Fruit fly (Drosophila melanogaster) whole organism, embryonic: ENCODE results near the gene Spn27A.

Experiments
- B-H1 ChIP-seq: fragments of 200-800 bp; sonication (Bioruptor generic); IDR thresholded peaks from 3 replicates; pipeline ENCODE4 v1.3.6; 2022; ENCODE audit warnings: missing biosample characterization, missing genetic modification characterization
- CG10274 ChIP-seq: fragments of 200-800 bp; sonication (Bioruptor generic); optimal IDR thresholded peaks from 3 replicates; lab custom pipeline; 2017; ENCODE audit warnings: missing biosample characterization, mild to moderate bottlenecking, missing genetic modification characterization
- CG11085 ChIP-seq: fragments of 200-800 bp; sonication (Bioruptor generic); IDR thresholded peaks from 2 replicates; pipeline ENCODE4 v1.3.6; 2022; ENCODE audit warnings: missing biosample characterization, missing genetic modification characterization
- CG13624 ChIP-seq: fragments of 200-800 bp; sonication (Bioruptor generic); optimal IDR thresholded peaks from 2 replicates; lab custom pipeline; 2016; ENCODE audit warnings: missing biosample characterization, missing genetic modification characterization
- CG14710 ChIP-seq: fragments of 200-800 bp; sonication (Bioruptor generic); optimal IDR thresholded peaks from 3 replicates; lab custom pipeline; 2019; ENCODE audit warnings: missing biosample characterization, mild to moderate bottlenecking, missing genetic modification characterization, moderate library complexity
- CG14965 ChIP-seq: fragments of 200-800 bp; sonication (Bioruptor generic); optimal IDR thresholded peaks from 2 replicates; lab custom pipeline; 2016; ENCODE audit warnings: missing biosample characterization, missing genetic modification characterization, borderline replicate concordance
- CG1529 ChIP-seq: fragments of 200-800 bp; sonication (Bioruptor generic); optimal IDR thresholded peaks from 3 replicates; lab custom pipeline; 2018; ENCODE audit warnings: missing biosample characterization, missing genetic modification characterization
- CG2712 ChIP-seq: fragments of 200-800 bp; optimal IDR thresholded peaks from 3 replicates; lab custom pipeline; 2019; ENCODE audit warnings: missing biosample characterization, mild to moderate bottlenecking, missing genetic modification characterization, moderate library complexity
- CG30020 ChIP-seq: fragments of 200-800 bp; optimal IDR thresholded peaks from 2 replicates; lab custom pipeline; 2019; ENCODE audit warnings: missing biosample characterization, mild to moderate bottlenecking, missing genetic modification characterization, moderate library complexity
- CG31365 ChIP-seq: fragments of 200-800 bp; sonication (Bioruptor generic); optimal IDR thresholded peaks from 2 replicates; lab custom pipeline; 2018; ENCODE audit warnings: missing biosample characterization, mild to moderate bottlenecking, missing genetic modification characterization
- CG4404 ChIP-seq: fragments of 200-800 bp; sonication (Bioruptor generic); IDR thresholded peaks from 2 replicates; pipeline ENCODE4 v1.3.6; 2022; ENCODE audit warnings: missing biosample characterization, missing genetic modification characterization
- CG5245 ChIP-seq: fragments of 200-800 bp; sonication (Bioruptor generic); optimal IDR thresholded peaks from 3 replicates; lab custom pipeline; 2016; ENCODE audit warnings: missing biosample characterization, missing genetic modification characterization
- CG6654 ChIP-seq: fragments of 200-800 bp; sonication (Bioruptor generic); optimal IDR thresholded peaks from 2 replicates; lab custom pipeline; 2017; ENCODE audit warnings: missing biosample characterization, mild to moderate bottlenecking, missing genetic modification characterization
- CG6683 ChIP-seq: fragments of 200-800 bp; sonication (Bioruptor generic); optimal IDR thresholded peaks from 2 replicates; lab custom pipeline; 2017; ENCODE audit warnings: missing biosample characterization, mild to moderate bottlenecking, missing genetic modification characterization, missing genetic modification reagents
- CG7928 ChIP-seq: fragments of 200-800 bp; sonication (Bioruptor generic); optimal IDR thresholded peaks from 2 replicates; lab custom pipeline; 2017; ENCODE audit warnings: missing biosample characterization, mild to moderate bottlenecking, missing genetic modification characterization
- CG8944 ChIP-seq: fragments of 200-800 bp; sonication (Bioruptor generic); optimal IDR thresholded peaks from 3 replicates; lab custom pipeline; 2016; ENCODE audit warnings: missing biosample characterization, missing genetic modification characterization
- CG9932 ChIP-seq: fragments of 200-800 bp; sonication (Bioruptor generic); IDR thresholded peaks from 2 replicates; pipeline ENCODE4 v1.3.6; 2022; ENCODE audit warnings: missing biosample characterization, missing genetic modification characterization
- CkIIα-i1 ChIP-seq: fragments of 200-800 bp; sonication (Bioruptor generic); IDR thresholded peaks from 2 replicates; pipeline ENCODE4 v1.3.6; 2022; ENCODE audit warnings: missing biosample characterization, missing genetic modification characterization
- CoRest ChIP-seq: fragments of 200-800 bp; sonication (Bioruptor generic); optimal IDR thresholded peaks from 3 replicates; lab custom pipeline; 2018; ENCODE audit warnings: missing biosample characterization, mild to moderate bottlenecking, missing genetic modification characterization, moderate library complexity
- Elba2 ChIP-seq: fragments of 200-800 bp; sonication (Bioruptor generic); optimal IDR thresholded peaks from 3 replicates; lab custom pipeline; 2016; ENCODE audit warnings: missing biosample characterization, missing genetic modification characterization
- Gsc ChIP-seq: fragments of 200-800 bp; sonication (Bioruptor generic); IDR thresholded peaks from 2 replicates; pipeline ENCODE4 v1.3.6; 2022; ENCODE audit warnings: missing biosample characterization, missing genetic modification characterization
- HHEX ChIP-seq: fragments of 200-800 bp; sonication (Bioruptor generic); optimal IDR thresholded peaks from 3 replicates; lab custom pipeline; 2017; ENCODE audit warnings: missing biosample characterization, mild to moderate bottlenecking, missing genetic modification characterization, missing genetic modification reagents
- Hr78 ChIP-seq, 2 experiments: fragments of 200-800 bp in 1 of 2; fragments of >200 bp in 1 of 2; sonication (Bioruptor generic) in 1 of 2; optimal IDR thresholded peaks; 2 replicates each; lab custom pipeline; 2017 to 2019; ENCODE audit warnings: missing biosample characterization in 2 of 2, missing genetic modification characterization in 2 of 2, mild to moderate bottlenecking in 1 of 2, moderate library complexity in 1 of 2
- MTF-1 ChIP-seq: fragments of 200-800 bp; sonication (Bioruptor generic); optimal IDR thresholded peaks from 2 replicates; lab custom pipeline; 2018; ENCODE audit warnings: missing biosample characterization, mild to moderate bottlenecking, missing genetic modification characterization, borderline replicate concordance
- Myb ChIP-seq: fragments of 200-800 bp; sonication (Bioruptor generic); optimal IDR thresholded peaks from 2 replicates; lab custom pipeline; 2016; ENCODE audit warnings: missing biosample characterization, missing genetic modification characterization
- NC2α ChIP-seq: fragments of 200-800 bp; sonication (Bioruptor generic); optimal IDR thresholded peaks from 2 replicates; lab custom pipeline; 2016; ENCODE audit warnings: missing biosample characterization, missing genetic modification characterization
- Rx ChIP-seq: fragments of 200-800 bp; sonication (Bioruptor generic); IDR thresholded peaks from 2 replicates; pipeline ENCODE4 v1.3.6; 2022; ENCODE audit warnings: missing biosample characterization, missing genetic modification characterization
- Sry-β ChIP-seq: fragments of 200-800 bp; sonication (Bioruptor generic); optimal IDR thresholded peaks from 2 replicates; lab custom pipeline; 2018; ENCODE audit warnings: missing biosample characterization, mild to moderate bottlenecking, missing genetic modification characterization, moderate library complexity
- Trl ChIP-seq, 3 experiments: fragments of >200 bp in 2 of 3; fragments of 200-800 bp in 1 of 3; sonication (Bioruptor generic) in 1 of 3; optimal IDR thresholded peaks; 2 replicates in 1 of 3; 3 replicates in 2 of 3; lab custom pipeline; 2016 to 2017; ENCODE audit warnings: missing biosample characterization in 1 of 3, missing genetic modification characterization in 1 of 3
- Vsx1 ChIP-seq: fragments of 200-800 bp; sonication (Bioruptor generic); optimal IDR thresholded peaks from 2 replicates; lab custom pipeline; 2017; ENCODE audit warnings: missing biosample characterization, mild to moderate bottlenecking, missing genetic modification characterization, missing genetic modification reagents
- abd-A ChIP-seq: fragments of 200-800 bp; sonication (Bioruptor generic); optimal IDR thresholded peaks from 3 replicates; lab custom pipeline; 2019; ENCODE audit warnings: missing biosample characterization, mild to moderate bottlenecking, missing genetic modification characterization, moderate library complexity
- az2 ChIP-seq: fragments of 200-800 bp; sonication (Bioruptor generic); optimal IDR thresholded peaks from 3 replicates; lab custom pipeline; 2016; ENCODE audit warnings: missing biosample characterization, missing genetic modification characterization
- bowl ChIP-seq: fragments of 200-800 bp; sonication (Bioruptor generic); IDR thresholded peaks from 2 replicates; pipeline ENCODE4 v1.3.6; 2022; ENCODE audit warnings: missing biosample characterization, missing genetic modification characterization
- br ChIP-seq: fragments of >200 bp; optimal IDR thresholded peaks from 2 replicates; lab custom pipeline; 2017
- cg ChIP-seq: fragments of 200-800 bp; sonication (Bioruptor generic); optimal IDR thresholded peaks from 3 replicates; lab custom pipeline; 2019; ENCODE audit warnings: missing biosample characterization, mild to moderate bottlenecking, missing genetic modification characterization, moderate library complexity
- eve ChIP-seq, 2 experiments: fragments of >200 bp; optimal IDR thresholded peaks; 2 replicates each; lab custom pipeline; 2017; ENCODE audit warnings: missing biosample characterization in 2 of 2, missing genetic modification characterization in 2 of 2
- hth ChIP-seq: fragments of >200 bp; optimal IDR thresholded peaks from 2 replicates; lab custom pipeline; 2017; ENCODE audit warnings: inconsistent platforms
- ken ChIP-seq: fragments of 200-800 bp; sonication (Bioruptor generic); IDR thresholded peaks from 3 replicates; pipeline ENCODE4 v1.3.6; 2022; ENCODE audit warnings: missing biosample characterization, missing genetic modification characterization
- lmd ChIP-seq: fragments of 200-800 bp; sonication (Bioruptor generic); IDR thresholded peaks from 2 replicates; pipeline ENCODE4 v1.3.6; 2022; ENCODE audit warnings: missing biosample characterization, missing genetic modification characterization
- nerfin-2 ChIP-seq: fragments of 200-800 bp; sonication (Bioruptor generic); IDR thresholded peaks from 2 replicates; pipeline ENCODE4 v1.3.6; 2022; ENCODE audit warnings: missing biosample characterization, missing genetic modification characterization; ENCODE audit not compliant: partially characterized antibody
- nmo ChIP-seq: fragments of 200-800 bp; sonication (Bioruptor generic); optimal IDR thresholded peaks from 2 replicates; lab custom pipeline; 2018; ENCODE audit warnings: missing biosample characterization, mild to moderate bottlenecking, missing genetic modification characterization, moderate library complexity
- peb ChIP-seq: fragments of 200-800 bp; sonication (Bioruptor generic); IDR thresholded peaks from 2 replicates; pipeline ENCODE4 v1.3.6; 2022; ENCODE audit warnings: missing biosample characterization, missing genetic modification characterization
- salm ChIP-seq: fragments of 200-800 bp; sonication (Bioruptor generic); optimal IDR thresholded peaks from 2 replicates; lab custom pipeline; 2018; ENCODE audit warnings: missing biosample characterization, mild to moderate bottlenecking, missing genetic modification characterization
- schlank ChIP-seq: fragments of 200-800 bp; sonication (Bioruptor generic); optimal IDR thresholded peaks from 2 replicates; lab custom pipeline; 2018; ENCODE audit warnings: missing biosample characterization, mild to moderate bottlenecking, missing genetic modification characterization
- sima ChIP-seq: fragments of 200-800 bp; sonication (Bioruptor generic); optimal IDR thresholded peaks from 2 replicates; lab custom pipeline; 2016; ENCODE audit warnings: missing biosample characterization, missing genetic modification characterization
- tio ChIP-seq: fragments of 200-800 bp; sonication (Bioruptor generic); optimal IDR thresholded peaks from 2 replicates; lab custom pipeline; 2017; ENCODE audit warnings: missing biosample characterization, missing genetic modification characterization, inconsistent platforms
- tx ChIP-seq: fragments of 200-800 bp; sonication (Bioruptor generic); optimal IDR thresholded peaks from 2 replicates; lab custom pipeline; 2016; ENCODE audit warnings: missing biosample characterization, missing genetic modification characterization
- wor ChIP-seq: fragments of 200-800 bp; sonication (Bioruptor generic); IDR thresholded peaks from 2 replicates; pipeline ENCODE4 v1.3.6; 2022; ENCODE audit warnings: missing biosample characterization, missing genetic modification characterization
- zfh1 ChIP-seq: fragments of 200-800 bp; sonication (Bioruptor generic); IDR thresholded peaks from 3 replicates; pipeline ENCODE4 v1.3.6; 2022; ENCODE audit warnings: missing biosample characterization, missing genetic modification characterization

Spn27A gene

DNA sequence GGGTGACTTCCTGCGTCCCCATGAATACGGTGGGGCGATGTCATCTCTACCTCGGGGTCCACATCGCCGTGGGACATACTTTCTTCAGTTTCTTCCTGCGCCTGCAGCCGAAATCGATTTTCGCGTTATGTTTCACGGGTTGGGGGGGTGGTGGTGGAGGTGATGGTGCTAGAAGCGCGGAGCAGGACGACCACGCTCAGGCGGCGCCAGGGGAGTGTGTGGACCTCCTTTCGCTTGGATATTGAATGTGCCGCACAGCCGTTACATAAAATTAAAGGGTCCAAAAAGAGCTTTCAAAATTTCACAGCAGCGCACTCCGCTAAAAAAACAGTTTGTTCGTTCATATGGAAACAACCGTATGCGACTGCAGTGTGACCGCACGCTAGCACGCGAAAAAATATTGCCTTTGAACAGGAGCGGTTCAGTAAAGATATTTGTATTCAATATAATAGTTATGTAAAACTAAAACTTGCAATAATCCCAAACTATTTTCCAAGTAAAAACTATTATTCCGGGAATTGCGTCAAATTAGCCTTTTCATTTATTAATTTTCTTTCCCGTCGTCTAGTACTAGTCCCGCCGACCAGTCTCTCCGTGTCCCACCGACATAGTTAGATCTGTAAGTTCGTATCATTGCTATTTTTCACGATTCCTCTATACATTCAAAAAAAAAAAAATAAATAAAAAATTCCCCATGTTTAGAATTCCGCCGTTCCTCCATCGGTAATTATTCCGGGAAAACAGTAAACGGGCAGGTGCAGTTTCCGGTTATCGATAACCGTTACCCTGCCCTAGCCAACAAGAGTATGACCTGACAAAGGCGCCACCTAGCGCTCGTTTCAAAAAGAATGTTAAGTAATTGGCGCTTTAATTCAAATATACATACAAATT lies 11.1 kb upstream of the Spn27A start, which contains the start of gene Nhe3 (continued):
- TF ChIP-seq HHEX (GFP tag; lab: Kevin White, UChicago) (peak; percentile 61), zfh1 (peak; percentile 88; the same call in 2 of the 3 replicates), CG7928 (peak; percentile 46), Elba2 (GFP tag; lab: Kevin White, UChicago) (no peak), hth (lab: Kevin White, UChicago) (no peak), sima (GFP tag; lab: Kevin White, UChicago) (no peak), ken (GFP tag; lab: Robert Waterston, UW) (peak; percentile 78), NC2α (peak; percentile 58), lmd (GFP tag; lab: Robert Waterston, UW) (peak; percentile 85), CG9932 (peak; percentile 93), tio (peak; percentile 76), CoRest (tag; lab: Kevin White, UChicago) (peak; percentile 84), Vsx1 (GFP tag; lab: Kevin White, UChicago) (no peak), Myb (GFP tag; lab: Kevin White, UChicago) (peak; percentile 45), CG11085 (GFP tag; lab: Robert Waterston, UW) (peak; percentile 71), nerfin-2 (GFP tag; lab: Robert Waterston, UW) (no peak), peb (GFP tag; lab: Robert Waterston, UW) (peak; percentile 32; the same call in 1 of the 2 replicates), br (no peak), nmo (GFP tag; lab: Kevin White, UChicago) (peak; percentile 84), CG6654 (GFP tag; lab: Kevin White, UChicago) (peak; percentile 40), abd-A (tag; lab: Kevin White, UChicago) (no peak), Sry-β (GFP tag; lab: Kevin White, UChicago) (no peak), CG10274 (GFP tag; lab: Kevin White, UChicago) (peak; percentile 36), Trl (optimal IDR thresholded peaks at IDR 0.05; lab: Kevin White, UChicago) (no peak), Trl (GFP tag; optimal IDR thresholded peaks at IDR 0.05; lab: Kevin White, UChicago) (peak; percentile 75), CkIIα-i1 (no peak), CG14965 (GFP tag; lab: Kevin White, UChicago) (peak; percentile 36), CG8944 (GFP tag; lab: Kevin White, UChicago) (peak; percentile 68), CG14710 (tag; lab: Kevin White, UChicago) (peak; percentile 81), CG1529 (GFP tag; lab: Kevin White, UChicago) (peak; percentile 53), CG13624 (GFP tag; lab: Kevin White, UChicago) (peak; percentile 80), MTF-1 (GFP tag; lab: Kevin White, UChicago) (peak; percentile 14), CG31365 (tag; lab: Kevin White, UChicago) (no peak), cg (no peak), CG2712 (peak; percentile 82), schlank (tag; lab: Kevin White, UChicago) (peak; percentile 43), CG6683 (GFP tag; lab: Kevin White, UChicago) (peak; percentile 18), wor (GFP tag; lab: Robert Waterston, UW) (peak; percentile 72), Rx (peak; percentile 80), CG5245 (peak; percentile 66), B-H1 (GFP tag; lab: Robert Waterston, UW) (peak; percentile 68; the same call in 1 of the 3 replicates), tx (peak; percentile 85), salm (tag; lab: Kevin White, UChicago) (peak; percentile 74), CG30020 (tag; lab: Kevin White, UChicago) (peak; percentile 74), Hr78 (GFP tag; optimal IDR thresholded peaks at IDR 0.05; lab: Kevin White, UChicago) (peak in 1 of 2 experiments; percentile 82), az2 (GFP tag; lab: Kevin White, UChicago) (peak; percentile 82), eve (GFP tag; optimal IDR thresholded peaks at IDR 0.05; lab: Kevin White, UChicago) (no peak), Gsc (GFP tag; lab: Robert Waterston, UW) (no peak), CG4404 (GFP tag; lab: Robert Waterston, UW) (peak; percentile 76), bowl (GFP tag; lab: Robert Waterston, UW) (peak; percentile 35; the same call in 1 of the 2 replicates)
